Worm (Caenorhabditis elegans): ENCODE data around the gene F46H5.3.

Gene F46H5.3

ce11 chrX:7281347-7281746 is 42.9 kb upstream of the F46H5.3 start:
- TF ChIP-seq ceh-8 (GFP tag; optimal IDR thresholded peaks at IDR 0.05) (peak; percentile 27), unc-130 (tag; optimal IDR thresholded peaks at IDR 0.05) (no peak), lin-14 (GFP tag; optimal IDR thresholded peaks at IDR 0.05) (peak; percentile 74), nhr-85 (tag) (no peak), ceh-82 (tag; optimal IDR thresholded peaks at IDR 0.05) (peak in 1 of 3 experiments; percentile 12)

- TF ChIP-seq rnt-1 (tag; optimal IDR thresholded peaks at IDR 0.05) (no peak), elt-2 (tag; optimal IDR thresholded peaks at IDR 0.05) (no peak), C04F5.9 (tag; optimal IDR thresholded peaks at IDR 0.05) (no peak), unc-62 (GFP tag; optimal IDR thresholded peaks at IDR 0.05) (no peak), nhr-20 (tag; optimal IDR thresholded peaks at IDR 0.05) (no peak), aha-1 (tag; optimal IDR thresholded peaks at IDR 0.05) (no peak), lin-15B (tag; optimal IDR thresholded peaks at IDR 0.05) (no peak), mef-2 (tag; optimal IDR thresholded peaks at IDR 0.05) (no peak), egl-13 (tag; optimal IDR thresholded peaks at IDR 0.05) (no peak), irx-1 (tag; optimal IDR thresholded peaks at IDR 0.05) (no peak), hpl-2 (GFP tag; optimal IDR thresholded peaks at IDR 0.05) (no peak), vab-15 (tag; optimal IDR thresholded peaks at IDR 0.05) (no peak), C34B4.2 (tag; optimal IDR thresholded peaks at IDR 0.05) (no peak), fkh-8 (tag; optimal IDR thresholded peaks at IDR 0.05) (no peak), lin-14 (GFP tag; optimal IDR thresholded peaks at IDR 0.05) (no peak), dpl-1 (GFP tag; optimal IDR thresholded peaks at IDR 0.05) (no peak), dsc-1 (tag; optimal IDR thresholded peaks at IDR 0.05) (no peak), C16A3.4 (tag; optimal IDR thresholded peaks at IDR 0.05) (no peak), snu-23 (GFP tag; optimal IDR thresholded peaks at IDR 0.05) (no peak)
Observed at ce11 chrX:7279671-7280389, 41.4 kb upstream of the F46H5.3 start, which contains the start of gene unc-10. unc-10 (minus strand) TSS chrX:7280322.

DNA sequence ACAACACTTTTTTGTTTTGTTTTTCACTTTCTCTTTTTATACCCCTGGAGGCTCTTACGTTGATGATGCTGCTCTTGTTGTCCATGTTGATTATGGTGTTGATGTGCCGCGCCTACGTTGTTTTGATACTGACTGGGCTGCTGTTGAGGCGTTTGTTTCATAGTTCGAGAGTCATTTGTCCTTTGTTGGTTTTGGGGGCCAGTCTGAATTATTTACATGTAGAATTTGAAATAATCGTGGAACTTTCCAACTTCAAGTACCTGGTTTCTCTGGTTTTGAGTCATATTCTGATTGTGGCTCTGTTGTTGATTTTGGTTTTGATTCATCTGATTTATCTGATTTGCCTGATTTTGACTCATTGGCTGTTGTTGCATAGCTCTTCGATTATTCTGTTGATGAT is 39.6 kb upstream of the F46H5.3 start:
- TF ChIP-seq F16B12.6 (tag; optimal IDR thresholded peaks at IDR 0.05), result no peak
- TF ChIP-seq jun-1 (tag; optimal IDR thresholded peaks at IDR 0.05), result no peak
- TF ChIP-seq mab-9 (GFP tag; IDR thresholded peaks at IDR 0.05), result no peak
- no peak for TF ChIP-seq lin-14 (GFP tag; optimal IDR thresholded peaks at IDR 0.05)
- TF ChIP-seq lin-39 (tag; optimal IDR thresholded peaks at IDR 0.05), result no peak
- no peak for TF ChIP-seq nhr-237 (tag; optimal IDR thresholded peaks at IDR 0.05)
- no peak for TF ChIP-seq lin-35 (GFP tag; optimal IDR thresholded peaks at IDR 0.05)
- TF ChIP-seq vab-15 (tag; optimal IDR thresholded peaks at IDR 0.05), result no peak
- TF ChIP-seq nhr-71 (tag; optimal IDR thresholded peaks at IDR 0.05), result no peak
- no peak for TF ChIP-seq ces-1 (GFP tag; optimal IDR thresholded peaks at IDR 0.05)
- TF ChIP-seq isw-1 (GFP tag; IDR thresholded peaks at IDR 0.05), result no peak

- TF ChIP-seq ztf-4 (tag; optimal IDR thresholded peaks at IDR 0.05), result no peak
- no peak for TF ChIP-seq sup-37 (GFP tag; optimal IDR thresholded peaks at IDR 0.05)
Observed at ce11 chrX:7271968-7272367, 33.5 kb upstream of the F46H5.3 start, which contains the start of gene F46H5.11. F46H5.11 (minus strand) TSS chrX:7272068.

DNA sequence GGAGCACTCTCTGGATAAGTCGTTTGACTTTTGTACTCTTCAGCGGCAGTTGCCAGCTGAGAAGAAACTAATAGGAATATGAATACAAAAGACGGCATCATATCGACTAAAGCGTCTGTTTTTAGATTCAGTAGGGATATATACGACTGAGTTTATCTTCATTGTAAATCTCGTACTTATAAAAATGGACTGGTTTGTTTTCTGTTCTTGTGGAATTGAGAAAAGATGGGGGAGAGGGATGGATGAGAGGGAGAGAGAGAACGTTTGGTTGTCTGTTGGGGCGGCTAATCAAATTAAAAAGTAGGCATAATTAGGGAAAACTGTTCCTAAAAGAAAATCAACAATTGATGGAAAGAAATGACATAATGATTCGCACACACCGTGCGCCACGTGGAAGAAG is 30.9 kb upstream of the F46H5.3 start, which contains the start of gene grd-7:
Gene grd-7, minus strand, starts transcription at position 101 of the 400 bp plus-strand sequence.
- TF ChIP-seq xbp-1 (tag; optimal IDR thresholded peaks at IDR 0.05) (no peak), blmp-1 (tag; optimal IDR thresholded peaks at IDR 0.05) (peak; percentile 22)
